Worm (Caenorhabditis elegans): ENCODE results near the gene C53D6.7.

C53D6.7 gene

ce11 chrIV:9021245-9021779, 15.7 kb downstream of the C53D6.7 start:
- TF ChIP-seq lin-13 (GFP tag; optimal IDR thresholded peaks at IDR 0.05) = no peak
- no peak for TF ChIP-seq nhr-77 (tag; optimal IDR thresholded peaks at IDR 0.05)
- TF ChIP-seq T20F7.1 (GFP tag; optimal IDR thresholded peaks at IDR 0.05) = no peak
- no peak for TF ChIP-seq D1046.2 (GFP tag; IDR thresholded peaks at IDR 0.05)
- TF ChIP-seq nhr-11 (tag; optimal IDR thresholded peaks at IDR 0.05) = no peak
- no peak for TF ChIP-seq Y48G9A.11 (GFP tag; IDR thresholded peaks at IDR 0.05)
- TF ChIP-seq zfp-3 (GFP tag; conservative IDR thresholded peaks at IDR 0.05) = no peak
- TF ChIP-seq unc-62 (GFP tag; optimal IDR thresholded peaks at IDR 0.05 in 1 of 2) = peak in 1 of 2 experiments; percentile 72
- TF ChIP-seq unc-62 (tag; optimal IDR thresholded peaks at IDR 0.05) = no peak

- TF ChIP-seq lin-1 (GFP tag; IDR thresholded peaks at IDR 0.05) (no peak), zfp-2 (tag; optimal IDR thresholded peaks at IDR 0.05) (no peak), nhr-237 (tag; optimal IDR thresholded peaks at IDR 0.05) (no peak), D1046.2 (GFP tag; IDR thresholded peaks at IDR 0.05) (no peak), arid-1 (GFP tag; conservative IDR thresholded peaks at IDR 0.05) (no peak), nhr-6 (tag; optimal IDR thresholded peaks at IDR 0.05) (no peak)
Measured at ce11 chrIV:9020840-9021239, 16.1 kb downstream of the C53D6.7 start, which contains the start of gene C53D6.4. C53D6.4 (minus strand) TSS chrIV:9020940.

DNA sequence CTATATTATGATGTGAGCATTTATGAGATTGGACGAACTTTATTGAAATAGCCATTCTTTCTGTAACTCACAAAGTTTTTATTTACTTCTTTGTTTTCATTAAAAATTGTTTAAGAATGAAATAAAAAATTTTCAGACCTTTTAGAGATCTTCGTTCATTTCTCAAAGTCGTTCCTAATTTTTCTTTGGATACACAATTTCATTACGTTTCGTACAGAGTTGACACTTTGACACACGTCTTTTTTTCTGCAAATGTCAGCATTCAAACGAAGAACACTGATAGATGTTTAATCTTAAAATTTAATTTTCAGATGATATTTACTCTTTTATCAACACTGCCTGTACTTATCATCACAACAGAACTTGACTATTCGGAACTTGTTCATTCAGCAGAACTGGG, 20.5 kb downstream of the C53D6.7 start, which contains the start of gene acc-2:
acc-2 (plus strand) TSS at position 301 of the 400 bp plus-strand sequence.
- no peak for TF ChIP-seq daf-19 (GFP tag; conservative IDR thresholded peaks at IDR 0.05)
- TF ChIP-seq nhr-28 (tag; optimal IDR thresholded peaks at IDR 0.05) = no peak
- no peak for TF ChIP-seq mxl-2 (GFP tag; conservative IDR thresholded peaks at IDR 0.05)
- TF ChIP-seq tag-97 (GFP tag; IDR thresholded peaks at IDR 0.05) = no peak
- no peak for TF ChIP-seq dmd-9 (GFP tag; IDR thresholded peaks at IDR 0.05)
- TF ChIP-seq dmd-8 (GFP tag; IDR thresholded peaks at IDR 0.05) = no peak
- no peak for TF ChIP-seq lin-39 (tag; optimal IDR thresholded peaks at IDR 0.05)
- TF ChIP-seq ZK337.2 (GFP tag; IDR thresholded peaks at IDR 0.05) = no peak
- no peak for TF ChIP-seq jun-1 (tag; optimal IDR thresholded peaks at IDR 0.05)
- no peak for TF ChIP-seq D1046.2 (GFP tag; IDR thresholded peaks at IDR 0.05)
- TF ChIP-seq hif-1 (tag; optimal IDR thresholded peaks at IDR 0.05) = no peak

DNA sequence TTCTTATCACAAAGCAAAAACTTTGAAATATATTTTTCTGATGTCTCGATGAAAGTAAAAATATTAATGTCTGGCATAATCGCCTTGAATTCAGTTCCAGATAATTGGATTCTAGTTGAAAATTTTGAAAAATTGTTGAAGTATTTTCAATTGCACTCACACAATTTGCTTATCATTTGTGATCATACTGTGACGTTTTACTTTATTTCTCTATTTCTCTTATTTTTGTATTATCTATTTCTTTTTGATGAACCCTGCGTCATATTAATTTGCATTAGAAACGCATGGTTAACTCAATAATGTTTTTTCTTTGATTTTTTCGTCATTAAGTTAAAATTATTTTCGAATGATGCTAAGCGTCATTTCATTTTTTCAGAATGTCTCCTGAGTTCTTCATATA, 26.7 kb downstream of the C53D6.7 start, which contains the start of gene C53D6.11:
C53D6.11 (plus strand) TSS at position 328 of the 400 bp plus-strand sequence.
- TF ChIP-seq dmd-8 (GFP tag; IDR thresholded peaks at IDR 0.05) = no peak
- no peak for TF ChIP-seq nhr-10 (tag; optimal IDR thresholded peaks at IDR 0.05)
- TF ChIP-seq daf-16 (GFP tag; optimal IDR thresholded peaks at IDR 0.05) = no peak
- TF ChIP-seq daf-16 (tag; optimal IDR thresholded peaks at IDR 0.05) = peak; percentile 36
- TF ChIP-seq fkh-10 (GFP tag; optimal IDR thresholded peaks at IDR 0.05) = no peak
- peak; percentile 45 for TF ChIP-seq nhr-28 (tag; optimal IDR thresholded peaks at IDR 0.05)

ce11 chrIV:9007947-9008346, 29.0 kb downstream of the C53D6.7 start:
- TF ChIP-seq hlh-30 (tag; optimal IDR thresholded peaks at IDR 0.05; ENCODE audit: insufficient read depth) (no peak), F37D6.2 (tag; optimal IDR thresholded peaks at IDR 0.05) (no peak), ZK337.2 (GFP tag; IDR thresholded peaks at IDR 0.05) (no peak), R02D3.7 (tag; optimal IDR thresholded peaks at IDR 0.05) (no peak), mdt-29 (GFP tag; IDR thresholded peaks at IDR 0.05) (no peak), dmd-8 (GFP tag; IDR thresholded peaks at IDR 0.05) (no peak), mxl-3 (GFP tag; optimal IDR thresholded peaks at IDR 0.05) (no peak), madf-5 (GFP tag; IDR thresholded peaks at IDR 0.05) (no peak), mdl-1 (tag; optimal IDR thresholded peaks at IDR 0.05) (no peak), zip-11 (GFP tag; IDR thresholded peaks at IDR 0.05) (no peak), lin-13 (GFP tag; optimal IDR thresholded peaks at IDR 0.05) (no peak), dmd-6 (GFP tag; IDR thresholded peaks at IDR 0.05) (no peak), jun-1 (tag; optimal IDR thresholded peaks at IDR 0.05) (no peak), T20F7.1 (GFP tag; optimal IDR thresholded peaks at IDR 0.05) (no peak), madf-9 (GFP tag; conservative IDR thresholded peaks at IDR 0.05) (no peak), spr-1 (tag; optimal IDR thresholded peaks at IDR 0.05) (no peak), zip-2 (tag; optimal IDR thresholded peaks at IDR 0.05) (no peak)

All from whole organism, L4 larva.